Fruit fly (Drosophila melanogaster) whole organism, embryonic: Measurements from ENCODE around the gene Tet.

Experiments used
- CG10321 ChIP-seq: fragments of 200-800 bp; sonication (Bioruptor generic); IDR thresholded peaks from 2 replicates; pipeline ENCODE4 v1.3.6; 2022; ENCODE audit warnings: missing biosample characterization, missing genetic modification characterization
- CG10366 ChIP-seq: fragments of 200-800 bp; sonication (Bioruptor generic); IDR thresholded peaks from 2 replicates; pipeline ENCODE4 v1.3.6; 2022; ENCODE audit warnings: missing biosample characterization, missing genetic modification characterization
- CG11456 ChIP-seq: fragments of 200-800 bp; sonication (Bioruptor generic); IDR thresholded peaks from 3 replicates; pipeline ENCODE4 v1.3.6; 2022; ENCODE audit warnings: missing biosample characterization, missing genetic modification characterization
- CG1233 ChIP-seq: fragments of 200-800 bp; sonication (Bioruptor generic); optimal IDR thresholded peaks from 4 replicates; lab custom pipeline; 2018; ENCODE audit warnings: missing biosample characterization, mild to moderate bottlenecking, missing genetic modification characterization
- CG13624 ChIP-seq: fragments of 200-800 bp; sonication (Bioruptor generic); optimal IDR thresholded peaks from 2 replicates; lab custom pipeline; 2016; ENCODE audit warnings: missing biosample characterization, missing genetic modification characterization
- CG14965 ChIP-seq: fragments of 200-800 bp; sonication (Bioruptor generic); optimal IDR thresholded peaks from 2 replicates; lab custom pipeline; 2016; ENCODE audit warnings: missing biosample characterization, missing genetic modification characterization, borderline replicate concordance
- CG15601 ChIP-seq: fragments of 200-800 bp; sonication (Bioruptor generic); optimal IDR thresholded peaks from 3 replicates; lab custom pipeline; 2019; ENCODE audit warnings: missing biosample characterization, mild to moderate bottlenecking, missing genetic modification characterization, moderate library complexity
- CG15696 ChIP-seq: fragments of 200-800 bp; sonication (Bioruptor generic); optimal IDR thresholded peaks from 2 replicates; lab custom pipeline; 2019; ENCODE audit warnings: missing biosample characterization, mild to moderate bottlenecking, missing genetic modification characterization, moderate library complexity
- CG16779 ChIP-seq: fragments of 200-800 bp; sonication (Bioruptor generic); IDR thresholded peaks from 2 replicates; pipeline ENCODE4 v1.3.6; 2022; ENCODE audit warnings: missing biosample characterization, missing genetic modification characterization
- CG16863 ChIP-seq: fragments of 200-800 bp; sonication (Bioruptor generic); optimal IDR thresholded peaks from 3 replicates; lab custom pipeline; 2016; ENCODE audit warnings: missing biosample characterization, missing genetic modification characterization
- CG18011 ChIP-seq: fragments of 200-800 bp; sonication (Bioruptor generic); optimal IDR thresholded peaks from 2 replicates; lab custom pipeline; 2017; ENCODE audit warnings: missing biosample characterization, missing genetic modification characterization, mild to moderate bottlenecking, moderate library complexity, missing genotype
- CG18599 ChIP-seq: fragments of 200-800 bp; sonication (Bioruptor generic); optimal IDR thresholded peaks from 3 replicates; lab custom pipeline; 2017; ENCODE audit warnings: missing biosample characterization, missing genetic modification characterization, mild to moderate bottlenecking, moderate library complexity, missing genetic modification reagents
- CG2202 ChIP-seq: fragments of 200-800 bp; sonication (Bioruptor generic); optimal IDR thresholded peaks from 2 replicates; lab custom pipeline; 2018; ENCODE audit warnings: missing biosample characterization, mild to moderate bottlenecking, missing genetic modification characterization
- CG31388 ChIP-seq: fragments of 200-800 bp; sonication (Bioruptor generic); optimal IDR thresholded peaks from 2 replicates; lab custom pipeline; 2016; ENCODE audit warnings: missing biosample characterization, missing genetic modification characterization
- CG32532 ChIP-seq: fragments of 200-800 bp; sonication (Bioruptor generic); IDR thresholded peaks from 2 replicates; pipeline ENCODE4 v1.3.6; 2022; ENCODE audit warnings: missing biosample characterization, missing genetic modification characterization
- CG33557 ChIP-seq: fragments of 200-800 bp; sonication (Bioruptor generic); optimal IDR thresholded peaks from 2 replicates; lab custom pipeline; 2019; ENCODE audit warnings: missing biosample characterization, mild to moderate bottlenecking, missing genetic modification characterization, moderate library complexity
- CG4360 ChIP-seq: fragments of 200-800 bp; sonication (Bioruptor generic); IDR thresholded peaks from 2 replicates; pipeline ENCODE4 v1.3.6; 2022; ENCODE audit warnings: missing biosample characterization, missing genetic modification characterization
- CG6813 ChIP-seq: fragments of 200-800 bp; sonication (Bioruptor generic); optimal IDR thresholded peaks from 2 replicates; lab custom pipeline; 2017; ENCODE audit warnings: missing biosample characterization, missing genetic modification characterization, mild to moderate bottlenecking, moderate library complexity, missing genetic modification reagents
- CG7271 ChIP-seq: fragments of 200-800 bp; sonication (Bioruptor generic); optimal IDR thresholded peaks from 2 replicates; lab custom pipeline; 2018; ENCODE audit warnings: missing biosample characterization, mild to moderate bottlenecking, missing genetic modification characterization, moderate library complexity
- CG8290 ChIP-seq, 3 experiments: fragments of 200-800 bp; sonication (Bioruptor generic); optimal IDR thresholded peaks; 2 replicates each; lab custom pipeline; 2016 to 2019; ENCODE audit warnings: missing biosample characterization in 3 of 3, missing genetic modification characterization in 3 of 3, mild to moderate bottlenecking in 2 of 3, moderate library complexity in 1 of 3
- CG8478 ChIP-seq: fragments of >200 bp; optimal IDR thresholded peaks from 2 replicates; lab custom pipeline; 2018
- CG9215 ChIP-seq: fragments of 200-800 bp; sonication (Bioruptor generic); IDR thresholded peaks from 2 replicates; pipeline ENCODE4 v1.3.6; 2022; ENCODE audit warnings: missing biosample characterization, missing genetic modification characterization
- CG9817 ChIP-seq: fragments of 200-800 bp; sonication (Bioruptor generic); optimal IDR thresholded peaks from 2 replicates; lab custom pipeline; 2018; ENCODE audit warnings: missing biosample characterization, mild to moderate bottlenecking, missing genetic modification characterization, moderate library complexity
- D ChIP-seq, 2 experiments: fragments of 200-800 bp in 1 of 2; fragments of >200 bp in 1 of 2; sonication (Bioruptor generic) in 1 of 2; optimal IDR thresholded peaks; 2 replicates in 1 of 2; 3 replicates in 1 of 2; lab custom pipeline; 2017; ENCODE audit warnings: mild to moderate bottlenecking in 1 of 2, missing biosample characterization in 1 of 2, missing genetic modification characterization in 1 of 2, missing genetic modification reagents in 1 of 2
- Dll ChIP-seq: fragments of 200-800 bp; sonication (Bioruptor generic); IDR thresholded peaks from 4 replicates; pipeline ENCODE4 v1.3.6; 2022; ENCODE audit warnings: missing biosample characterization, missing genetic modification characterization; ENCODE audit not compliant: partially characterized antibody
- E2f2 ChIP-seq: fragments of 200-800 bp; sonication (Bioruptor generic); IDR thresholded peaks from 2 replicates; pipeline ENCODE4 v1.3.6; 2022; ENCODE audit warnings: missing biosample characterization, missing genetic modification characterization
- ERR ChIP-seq: fragments of 200-800 bp; sonication (Bioruptor generic); optimal IDR thresholded peaks from 2 replicates; lab custom pipeline; 2016; ENCODE audit warnings: missing biosample characterization, missing genetic modification characterization
- Ets65A ChIP-seq: fragments of 200-800 bp; sonication (Bioruptor generic); peaks from one replicate; lab custom pipeline; 2016; ENCODE audit warnings: missing biosample characterization, missing genetic modification characterization
- H2.0 ChIP-seq: fragments of 200-800 bp; sonication (Bioruptor generic); IDR thresholded peaks from 2 replicates; pipeline ENCODE4 v1.3.6; 2022; ENCODE audit warnings: missing biosample characterization, missing genetic modification characterization
- Hey ChIP-seq: fragments of 200-800 bp; sonication (Bioruptor generic); optimal IDR thresholded peaks from 3 replicates; lab custom pipeline; 2018; ENCODE audit warnings: missing biosample characterization, mild to moderate bottlenecking, missing genetic modification characterization
- Hr51 ChIP-seq, 2 experiments: fragments of 200-800 bp; sonication (Bioruptor generic); optimal IDR thresholded peaks; 2 replicates in 1 of 2; 3 replicates in 1 of 2; lab custom pipeline; 2016 to 2018; ENCODE audit warnings: missing biosample characterization in 2 of 2, missing genetic modification characterization in 2 of 2, mild to moderate bottlenecking in 1 of 2, moderate library complexity in 1 of 2
- Ptx1 ChIP-seq: fragments of 200-800 bp; sonication (Bioruptor generic); IDR thresholded peaks from 2 replicates; pipeline ENCODE4 v1.3.6; 2022; ENCODE audit warnings: missing biosample characterization, missing genetic modification characterization
- Sox100B ChIP-seq: fragments of 200-800 bp; sonication (Bioruptor generic); optimal IDR thresholded peaks from 3 replicates; lab custom pipeline; 2018; ENCODE audit warnings: missing biosample characterization, mild to moderate bottlenecking, missing genetic modification characterization
- amos ChIP-seq: fragments of 200-800 bp; sonication (Bioruptor generic); IDR thresholded peaks from 2 replicates; pipeline ENCODE4 v1.3.6; 2022; ENCODE audit warnings: missing biosample characterization, missing genetic modification characterization; ENCODE audit not compliant: partially characterized antibody
- ash1 ChIP-seq: fragments of 200-800 bp; sonication (Bioruptor generic); optimal IDR thresholded peaks from 2 replicates; lab custom pipeline; 2018; ENCODE audit warnings: missing biosample characterization, mild to moderate bottlenecking, missing genetic modification characterization
- cg ChIP-seq: fragments of 200-800 bp; sonication (Bioruptor generic); optimal IDR thresholded peaks from 3 replicates; lab custom pipeline; 2019; ENCODE audit warnings: missing biosample characterization, mild to moderate bottlenecking, missing genetic modification characterization, moderate library complexity
- gfzf ChIP-seq: fragments of 200-800 bp; sonication (Bioruptor generic); optimal IDR thresholded peaks from 2 replicates; lab custom pipeline; 2016; ENCODE audit warnings: missing biosample characterization, mild to moderate bottlenecking, missing genetic modification characterization, moderate library complexity
- insv ChIP-seq, 2 experiments: fragments of 200-800 bp; sonication (Bioruptor generic); optimal IDR thresholded peaks; 3 replicates each; lab custom pipeline; 2016 to 2018; ENCODE audit warnings: missing biosample characterization in 2 of 2, missing genetic modification characterization in 2 of 2
- knrl ChIP-seq: fragments of 200-800 bp; sonication (Bioruptor generic); IDR thresholded peaks from 3 replicates; pipeline ENCODE4 v1.3.6; 2022; ENCODE audit warnings: missing biosample characterization, missing genetic modification characterization; ENCODE audit not compliant: partially characterized antibody
- nom ChIP-seq: fragments of 200-800 bp; sonication (Bioruptor generic); optimal IDR thresholded peaks from 2 replicates; lab custom pipeline; 2017; ENCODE audit warnings: missing biosample characterization, missing genetic modification characterization, mild to moderate bottlenecking, moderate library complexity, missing genetic modification reagents
- rib ChIP-seq: fragments of 200-800 bp; sonication (Bioruptor generic); IDR thresholded peaks from 2 replicates; pipeline ENCODE4 v1.3.6; 2022; ENCODE audit warnings: missing biosample characterization, missing genetic modification characterization
- salm ChIP-seq: fragments of 200-800 bp; sonication (Bioruptor generic); optimal IDR thresholded peaks from 2 replicates; lab custom pipeline; 2018; ENCODE audit warnings: missing biosample characterization, mild to moderate bottlenecking, missing genetic modification characterization
- scrt ChIP-seq: fragments of 200-800 bp; sonication (Bioruptor generic); optimal IDR thresholded peaks from 2 replicates; lab custom pipeline; 2018; ENCODE audit warnings: missing biosample characterization, mild to moderate bottlenecking, missing genetic modification characterization, moderate library complexity
- so ChIP-seq: fragments of 200-800 bp; sonication (Bioruptor generic); IDR thresholded peaks from 3 replicates; pipeline ENCODE4 v1.3.6; 2022; ENCODE audit warnings: missing biosample characterization, missing genetic modification characterization
- stwl ChIP-seq: fragments of 200-800 bp; sonication (Bioruptor generic); optimal IDR thresholded peaks from 3 replicates; lab custom pipeline; 2018; ENCODE audit warnings: missing biosample characterization, mild to moderate bottlenecking, missing genetic modification characterization, moderate library complexity
- tll ChIP-seq, 2 experiments: fragments of 200-800 bp in 1 of 2; fragments of >200 bp in 1 of 2; sonication (Bioruptor generic) in 1 of 2; optimal IDR thresholded peaks; 2 replicates each; lab custom pipeline; 2017 to 2019; ENCODE audit warnings: missing biosample characterization in 2 of 2, missing genetic modification characterization in 2 of 2, mild to moderate bottlenecking in 1 of 2, moderate library complexity in 1 of 2
- tx ChIP-seq: fragments of 200-800 bp; sonication (Bioruptor generic); optimal IDR thresholded peaks from 2 replicates; lab custom pipeline; 2016; ENCODE audit warnings: missing biosample characterization, missing genetic modification characterization

Gene Tet

DNA sequence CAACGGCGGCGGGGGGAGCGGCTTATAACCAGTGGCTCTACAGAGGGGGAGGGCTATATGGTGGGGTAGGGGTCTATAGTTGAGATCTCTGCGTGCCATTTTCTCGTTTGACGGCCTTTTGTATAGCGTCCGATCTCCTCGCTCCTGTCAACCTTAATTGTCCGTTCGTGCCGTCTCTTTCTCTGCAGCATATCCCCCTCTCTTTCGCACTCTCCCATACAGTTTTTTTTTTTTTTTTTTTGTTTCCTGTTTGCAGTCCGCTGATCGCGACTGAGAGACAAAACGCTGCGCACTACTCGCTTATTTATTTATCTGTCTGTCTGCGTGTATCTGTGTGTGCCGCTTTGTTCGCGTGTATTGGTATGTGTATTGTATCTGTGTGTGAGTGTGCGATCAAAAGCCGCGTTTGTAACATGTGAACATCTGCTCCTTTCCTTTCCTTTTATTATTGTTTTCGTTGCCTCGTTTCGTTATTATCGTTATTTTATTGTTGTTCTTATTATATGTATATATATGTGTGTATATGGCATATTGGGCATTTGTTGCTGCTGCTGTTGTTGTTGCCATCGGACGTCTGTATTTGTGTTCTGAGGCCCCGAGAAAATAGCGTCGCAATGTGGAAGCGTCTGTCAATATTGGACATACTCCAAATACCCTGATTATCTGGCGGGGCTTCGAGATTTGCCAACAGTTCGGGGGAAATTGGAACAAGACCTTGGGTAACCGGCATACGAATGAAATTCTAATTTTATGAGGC, 11.3 kb downstream of the Tet start (continued):
- TF ChIP-seq H2.0 (GFP tag; lab: Robert Waterston, UW) (no peak), Dll (no peak), CG18011 (no peak), CG16863 (GFP tag; lab: Kevin White, UChicago) (no peak), tx (GFP tag; lab: Kevin White, UChicago) (no peak), CG18599 (GFP tag; lab: Kevin White, UChicago) (no peak), tll (GFP tag; optimal IDR thresholded peaks at IDR 0.05; lab: Kevin White, UChicago) (peak in 1 of 2 experiments; percentile 44), insv (GFP tag; optimal IDR thresholded peaks at IDR 0.05; lab: Kevin White, UChicago) (no peak), CG10321 (GFP tag; lab: Robert Waterston, UW) (peak; percentile 44; the same call in 1 of the 2 replicates), CG9215 (no peak), ash1 (GFP tag; lab: Kevin White, UChicago) (no peak), CG33557 (GFP tag; lab: Kevin White, UChicago) (peak; percentile 27), CG31388 (GFP tag; lab: Kevin White, UChicago) (no peak), Ets65A (GFP tag; lab: Kevin White, UChicago) (peak; percentile 61), CG32532 (GFP tag; lab: Robert Waterston, UW) (no peak), amos (GFP tag; lab: Robert Waterston, UW) (no peak), CG6813 (no peak), CG15696 (peak; percentile 33), D (optimal IDR thresholded peaks at IDR 0.05; lab: Kevin White, UChicago) (peak; percentile 26), D (GFP tag; optimal IDR thresholded peaks at IDR 0.05; lab: Kevin White, UChicago) (peak; percentile 51), so (GFP tag; lab: Robert Waterston, UW) (no peak), ERR (no peak), stwl (peak; percentile 5), Sox100B (GFP tag; lab: Kevin White, UChicago) (no peak), CG8478 (lab: Kevin White, UChicago) (no peak), CG9817 (tag; lab: Kevin White, UChicago) (no peak), CG8290 (GFP tag; optimal IDR thresholded peaks at IDR 0.05; lab: Kevin White, UChicago) (no peak), CG8290 (tag; optimal IDR thresholded peaks at IDR 0.05; lab: Kevin White, UChicago) (no peak), nom (GFP tag; lab: Kevin White, UChicago) (peak; percentile 22), CG7271 (tag; lab: Kevin White, UChicago) (no peak), CG16779 (GFP tag; lab: Robert Waterston, UW) (no peak), CG2202 (tag; lab: Kevin White, UChicago) (no peak), Hey (tag; lab: Kevin White, UChicago) (no peak), CG15601 (no peak), Hr51 (GFP tag; optimal IDR thresholded peaks at IDR 0.05; lab: Kevin White, UChicago) (no peak), CG11456 (GFP tag; lab: Robert Waterston, UW) (no peak), CG13624 (GFP tag; lab: Kevin White, UChicago) (no peak), cg (GFP tag; lab: Kevin White, UChicago) (peak; percentile 85), CG10366 (GFP tag; lab: Robert Waterston, UW) (0 out of 2 replicates have a peak, but pooled peaks have one; percentile 8), gfzf (GFP tag; lab: Kevin White, UChicago) (no peak), rib (GFP tag; lab: Robert Waterston, UW) (no peak), salm (tag; lab: Kevin White, UChicago) (no peak), CG4360 (GFP tag; lab: Robert Waterston, UW) (peak; percentile 93), CG1233 (GFP tag; lab: Kevin White, UChicago) (peak; percentile 0), Ptx1 (no peak), E2f2 (GFP tag; lab: Robert Waterston, UW) (no peak), knrl (GFP tag; lab: Robert Waterston, UW) (0 out of 3 replicates have a peak, but pooled peaks have one; percentile 21), CG14965 (GFP tag; lab: Kevin White, UChicago) (no peak), scrt (GFP tag; lab: Kevin White, UChicago) (no peak)
